Worm (Caenorhabditis elegans) whole organism, young adult: ENCODE measurements around the gene acd-3.

ENCODE experiments used
- B0035.1 ChIP-seq: sonication (generic microtip); optimal IDR thresholded peaks from 2 replicates; lab custom pipeline; 2016; ENCODE audit warnings: missing genetic modification characterization, mild to moderate bottlenecking, missing compliant biosample characterization, missing genotype, missing genetic modification reagents
- D2030.7 ChIP-seq: fragments of 200-800 bp; sonication (Bioruptor generic); IDR thresholded peaks from 2 replicates; pipeline ENCODE4 v1.3.6; 2022; ENCODE audit warnings: missing genetic modification reagents, missing genetic modification characterization, missing compliant biosample characterization
- F23B12.7 ChIP-seq: sonication (generic microtip); optimal IDR thresholded peaks from 2 replicates; lab custom pipeline; 2017; ENCODE audit warnings: missing genetic modification characterization, mild to moderate bottlenecking, missing compliant biosample characterization, antibody characterized with exemption, moderate library complexity; ENCODE audit not compliant: insufficient read depth
- F39B2.1 ChIP-seq: fragments of 200-800 bp; sonication (Bioruptor generic); IDR thresholded peaks from 2 replicates; pipeline ENCODE4 v1.3.6; 2022; ENCODE audit warnings: missing genetic modification reagents, missing genetic modification characterization, missing compliant biosample characterization
- F49E8.2 ChIP-seq: sonication (generic microtip); optimal IDR thresholded peaks from 3 replicates; lab custom pipeline; 2017; ENCODE audit warnings: missing genetic modification characterization, mild to moderate bottlenecking, missing compliant biosample characterization, antibody characterized with exemption, moderate library complexity; ENCODE audit not compliant: insufficient read depth
- F57A8.1 ChIP-seq: fragments of 200-800 bp; sonication (Bioruptor generic); optimal IDR thresholded peaks from 2 replicates; lab custom pipeline; 2018; ENCODE audit warnings: mild to moderate bottlenecking, missing genetic modification characterization, moderate library complexity, missing compliant biosample characterization
- Y53F4B.3 ChIP-seq: fragments of 200-800 bp; sonication (Bioruptor generic); IDR thresholded peaks from 2 replicates; pipeline ENCODE4 v1.3.6; 2022; ENCODE audit warnings: missing genetic modification reagents, missing genetic modification characterization, missing compliant biosample characterization
- Y56A3A.18 ChIP-seq: fragments of 200-800 bp; sonication (Bioruptor generic); IDR thresholded peaks from 2 replicates; pipeline ENCODE4 v1.3.6; 2022; ENCODE audit warnings: missing genetic modification reagents, missing genetic modification characterization, missing compliant biosample characterization
- Y79H2A.3 ChIP-seq: fragments of 200-800 bp; sonication (Bioruptor generic); conservative IDR thresholded peaks from 2 replicates; pipeline ENCODE4 v1.3.6; 2022; ENCODE audit warnings: missing genetic modification reagents, missing genetic modification characterization, missing compliant biosample characterization
- ZK185.1 ChIP-seq: sonication (generic microtip); optimal IDR thresholded peaks from 2 replicates; lab custom pipeline; 2016; ENCODE audit warnings: mild to moderate bottlenecking, missing genetic modification characterization, missing compliant biosample characterization; ENCODE audit not compliant: poor library complexity, severe bottlenecking
- ama-1 ChIP-seq, 3 experiments: fragments of 150-350 bp in 1 of 3; sonication (generic microtip) in 2 of 3; optimal IDR thresholded peaks; 2 replicates each; lab custom pipeline; 2014 to 2018; ENCODE audit warnings: missing biosample characterization in 2 of 3, missing genetic modification characterization in 2 of 3, missing genetic modification reagents in 2 of 3
- aptf-2 ChIP-seq: fragments of 200-800 bp; sonication (Bioruptor generic); conservative IDR thresholded peaks from 2 replicates; pipeline ENCODE4 v1.3.6; 2022; ENCODE audit warnings: missing genetic modification reagents, missing genetic modification characterization, missing compliant biosample characterization
- attf-3 ChIP-seq: fragments of 200-800 bp; sonication (Bioruptor generic); conservative IDR thresholded peaks from 2 replicates; pipeline ENCODE4 v1.3.6; 2022; ENCODE audit warnings: missing genetic modification reagents, missing genetic modification characterization, missing compliant biosample characterization
- attf-5 ChIP-seq: fragments of 200-800 bp; sonication (Bioruptor generic); optimal IDR thresholded peaks from 2 replicates; lab custom pipeline; 2018; ENCODE audit warnings: mild to moderate bottlenecking, missing genetic modification characterization, missing compliant biosample characterization
- ccch-3 ChIP-seq: fragments of 200-800 bp; sonication (Bioruptor generic); optimal IDR thresholded peaks from 2 replicates; lab custom pipeline; 2018; ENCODE audit warnings: mild to moderate bottlenecking, missing genetic modification characterization, missing compliant biosample characterization
- cebp-1 ChIP-seq, 2 experiments: fragments of 200-800 bp in 1 of 2; sonication (Bioruptor generic) in 1 of 2; sonication (generic microtip) in 1 of 2; IDR thresholded peaks in 1 of 2; optimal IDR thresholded peaks in 1 of 2; 2 replicates each; pipeline versions ENCODE4 v1.3.6 to Lab custom; 2017 to 2022; ENCODE audit warnings: missing compliant biosample characterization in 2 of 2, missing genetic modification characterization in 2 of 2, mild to moderate bottlenecking in 1 of 2, missing genetic modification reagents in 1 of 2, moderate library complexity in 1 of 2
- ceh-27 ChIP-seq: fragments of 200-800 bp; sonication (Bioruptor generic); optimal IDR thresholded peaks from 2 replicates; lab custom pipeline; 2018; ENCODE audit warnings: mild to moderate bottlenecking, missing genetic modification characterization, moderate library complexity, missing compliant biosample characterization
- ceh-40 ChIP-seq: fragments of 200-800 bp; sonication (Bioruptor generic); IDR thresholded peaks from 2 replicates; pipeline ENCODE4 v1.3.6; 2022; ENCODE audit warnings: missing genetic modification characterization, missing compliant biosample characterization
- ceh-91 ChIP-seq: fragments of 200-800 bp; sonication (Bioruptor generic); IDR thresholded peaks from 2 replicates; pipeline ENCODE4 v1.3.6; 2022; ENCODE audit warnings: missing genetic modification reagents, missing genetic modification characterization, missing compliant biosample characterization
- dpff-1 ChIP-seq: sonication (generic microtip); optimal IDR thresholded peaks from 2 replicates; lab custom pipeline; 2017; ENCODE audit warnings: mild to moderate bottlenecking, missing genetic modification characterization, missing compliant biosample characterization
- dpl-1 ChIP-seq: fragments of 150-350 bp; optimal IDR thresholded peaks from 2 replicates; lab custom pipeline; 2014; ENCODE audit warnings: missing biosample characterization, missing genetic modification reagents, missing genetic modification characterization
- egl-44 ChIP-seq: fragments of 200-800 bp; sonication (Bioruptor generic); IDR thresholded peaks from 2 replicates; pipeline ENCODE4 v1.3.6; 2022; ENCODE audit warnings: missing genetic modification reagents, missing genetic modification characterization, missing compliant biosample characterization
- gei-17 ChIP-seq: fragments of 200-800 bp; sonication (Bioruptor generic); optimal IDR thresholded peaks from 2 replicates; lab custom pipeline; 2018; ENCODE audit warnings: mild to moderate bottlenecking, missing genetic modification characterization, missing compliant biosample characterization
- him-1 ChIP-seq: sonication (generic microtip); optimal IDR thresholded peaks from 2 replicates; lab custom pipeline; 2016; ENCODE audit warnings: missing genotype, missing genetic modification reagents, missing genetic modification characterization, missing compliant biosample characterization
- lin-26 ChIP-seq: fragments of 200-800 bp; sonication (Bioruptor generic); IDR thresholded peaks from 2 replicates; pipeline ENCODE4 v1.3.6; 2022; ENCODE audit warnings: missing genetic modification reagents, missing genetic modification characterization, missing compliant biosample characterization
- lin-40 ChIP-seq: sonication (generic microtip); optimal IDR thresholded peaks from 2 replicates; lab custom pipeline; 2016; ENCODE audit warnings: missing genetic modification characterization, mild to moderate bottlenecking, missing compliant biosample characterization, missing genotype, missing genetic modification reagents
- mcd-1 ChIP-seq: fragments of 200-800 bp; sonication (Bioruptor generic); IDR thresholded peaks from 2 replicates; pipeline ENCODE4 v1.3.6; 2022; ENCODE audit warnings: missing genetic modification reagents, missing genetic modification characterization, missing compliant biosample characterization
- nfya-2 ChIP-seq: fragments of 200-800 bp; sonication (Bioruptor generic); IDR thresholded peaks from 2 replicates; pipeline ENCODE4 v1.3.6; 2022; ENCODE audit warnings: missing genetic modification reagents, missing genetic modification characterization, missing compliant biosample characterization
- nfyb-1 ChIP-seq: fragments of 200-800 bp; sonication (Bioruptor generic); IDR thresholded peaks from 2 replicates; pipeline ENCODE4 v1.3.6; 2022; ENCODE audit warnings: missing genetic modification reagents, missing genetic modification characterization, missing compliant biosample characterization
- nhr-120 ChIP-seq: fragments of 200-800 bp; sonication (Bioruptor generic); IDR thresholded peaks from 2 replicates; pipeline ENCODE4 v1.3.6; 2022; ENCODE audit warnings: missing genetic modification characterization, missing compliant biosample characterization
- nhr-80 ChIP-seq: sonication (generic microtip); optimal IDR thresholded peaks from 2 replicates; lab custom pipeline; 2016; ENCODE audit warnings: missing genetic modification characterization, missing compliant biosample characterization
- rcor-1 ChIP-seq: fragments of 200-800 bp; sonication (Bioruptor generic); IDR thresholded peaks from 2 replicates; pipeline ENCODE4 v1.3.6; 2022; ENCODE audit warnings: missing genetic modification reagents, missing genetic modification characterization, missing compliant biosample characterization
- rec-8 ChIP-seq, 2 experiments: sonication (generic microtip); optimal IDR thresholded peaks; 2 replicates each; lab custom pipeline; 2016; ENCODE audit warnings: mild to moderate bottlenecking in 2 of 2, missing genetic modification characterization in 2 of 2, missing genetic modification reagents in 2 of 2, missing genotype in 2 of 2, missing biosample characterization in 1 of 2, missing compliant biosample characterization in 1 of 2, moderate library complexity in 1 of 2
- sdz-38 ChIP-seq: sonication (generic microtip); optimal IDR thresholded peaks from 2 replicates; lab custom pipeline; 2016; ENCODE audit warnings: missing genotype, missing genetic modification characterization, missing compliant biosample characterization
- snpc-1.1 ChIP-seq: sonication (generic microtip); optimal IDR thresholded peaks from 2 replicates; lab custom pipeline; 2017; ENCODE audit warnings: missing genetic modification characterization, mild to moderate bottlenecking, missing compliant biosample characterization, antibody characterized with exemption, moderate library complexity, missing genotype, missing genetic modification reagents; ENCODE audit not compliant: insufficient read depth
- snpc-4 ChIP-seq, 5 experiments: fragments of 150-350 bp in 1 of 5; sonication (generic microtip) in 4 of 5; optimal IDR thresholded peaks; 2 replicates each; lab custom pipeline; 2014 to 2018; ENCODE audit warnings: missing genetic modification characterization in 5 of 5, missing biosample characterization in 3 of 5, antibody characterized with exemption in 2 of 5, mild to moderate bottlenecking in 2 of 5, missing compliant biosample characterization in 2 of 5, missing genotype in 2 of 5, moderate library complexity in 2 of 5, missing genetic modification reagents in 1 of 5
- tbx-9 ChIP-seq: sonication (generic microtip); optimal IDR thresholded peaks from 2 replicates; lab custom pipeline; 2016; ENCODE audit warnings: borderline replicate concordance, missing genetic modification characterization, inconsistent platforms, missing compliant biosample characterization
- xnd-1 ChIP-seq: sonication (generic microtip); optimal IDR thresholded peaks from 2 replicates; lab custom pipeline; 2016; ENCODE audit warnings: missing genotype, missing genetic modification reagents, missing genetic modification characterization, missing compliant biosample characterization
- zim-3 ChIP-seq: sonication (generic microtip); optimal IDR thresholded peaks from 2 replicates; lab custom pipeline; 2017; ENCODE audit warnings: mild to moderate bottlenecking, missing genetic modification characterization, moderate library complexity, missing compliant biosample characterization
- ztf-18 ChIP-seq: sonication (generic microtip); optimal IDR thresholded peaks from 2 replicates; lab custom pipeline; 2016; ENCODE audit warnings: missing genotype, mild to moderate bottlenecking, missing genetic modification characterization, missing compliant biosample characterization
- ztf-26 ChIP-seq: sonication (generic microtip); optimal IDR thresholded peaks from 2 replicates; lab custom pipeline; 2017; ENCODE audit warnings: missing genetic modification characterization, missing compliant biosample characterization

The acd-3 gene

DNA sequence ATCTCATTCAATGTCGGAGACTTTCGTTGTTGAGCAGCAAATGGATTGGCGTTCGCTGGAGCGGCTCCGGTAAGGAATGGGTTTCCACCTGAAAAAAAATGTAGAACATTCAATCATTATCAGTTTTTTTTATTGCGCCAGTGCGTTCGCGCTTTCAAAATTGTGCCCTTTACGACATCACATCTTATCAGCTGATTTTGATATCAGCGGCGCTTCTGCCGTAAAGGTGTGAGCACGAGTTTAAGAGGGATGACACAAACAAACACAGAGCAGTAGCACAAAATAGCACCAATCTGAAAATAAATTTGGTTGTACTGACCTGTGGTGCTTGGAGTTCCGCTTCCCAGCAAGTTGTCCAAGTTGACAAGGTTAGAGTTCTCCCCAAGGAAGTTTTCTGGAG lies 32.4 kb upstream of the acd-3 start (continued):
- TF ChIP-seq cebp-1 (GFP tag; IDR thresholded peaks at IDR 0.05; lab: Robert Waterston, UW) = no peak
- TF ChIP-seq cebp-1 (tag; optimal IDR thresholded peaks at IDR 0.05; lab: Kevin White, UChicago) = peak; percentile 32
- TF ChIP-seq snpc-1.1 (tag; lab: Kevin White, UChicago) = no peak
- no peak for TF ChIP-seq dpff-1
- TF ChIP-seq nfyb-1 = no peak

DNA sequence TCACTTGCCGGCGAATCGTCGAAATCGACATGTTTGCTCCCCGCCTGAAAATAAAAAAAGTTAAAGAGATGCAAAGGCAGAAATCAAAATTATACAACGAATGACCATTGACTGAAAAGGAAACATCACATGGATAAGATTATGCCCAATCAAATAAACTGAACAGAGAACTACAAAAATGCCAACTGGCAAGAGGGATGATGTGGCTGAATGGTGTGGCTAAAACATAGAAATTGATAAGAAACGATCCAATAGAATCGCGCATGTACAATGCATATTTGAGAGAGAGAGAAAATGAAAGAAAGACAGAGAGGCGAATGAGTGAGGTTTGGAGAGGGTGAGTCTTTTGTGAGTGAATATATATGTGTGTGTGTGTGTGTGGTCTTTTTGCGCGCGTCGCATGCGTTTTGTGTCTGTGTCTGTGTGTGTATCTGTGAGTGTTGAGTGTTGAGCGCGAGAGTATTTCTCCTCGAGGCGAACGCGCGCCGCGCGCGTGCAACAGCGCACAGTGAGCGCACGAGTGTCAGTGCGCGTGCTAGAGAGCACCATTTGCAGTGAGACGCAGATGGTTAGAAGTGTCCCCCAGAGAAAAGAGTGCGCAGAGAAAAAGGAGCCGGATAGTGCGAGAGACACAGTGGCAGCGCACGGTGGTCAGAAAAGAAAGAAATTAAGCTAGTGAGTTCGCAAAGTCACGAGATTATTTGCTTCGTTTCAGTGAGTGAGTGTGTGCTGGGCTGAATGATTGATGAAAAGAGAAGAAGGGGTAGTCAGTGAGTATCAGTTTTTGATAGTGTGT lies 30.4 kb upstream of the acd-3 start, which contains the start of gene epn-1:
Gene epn-1 (minus strand): TSS at position 51 of the 796 bp plus-strand sequence.
- TF ChIP-seq B0035.1 (tag; lab: Kevin White, UChicago) = peak; percentile 84
- peak; percentile 85 for TF ChIP-seq lin-26 (GFP tag; lab: Robert Waterston, UW)
- 0 out of 2 replicates have a peak, but pooled peaks have one; percentile 26 for TF ChIP-seq ceh-40
- no peak for TF ChIP-seq F57A8.1
- peak; percentile 99 for TF ChIP-seq nhr-80 (tag; lab: Kevin White, UChicago)
- peak; percentile 74 for TF ChIP-seq rcor-1
- peak; percentile 90 for TF ChIP-seq gei-17
- peak; percentile 97 for TF ChIP-seq ceh-27 (GFP tag; lab: Kevin White, UChicago)
- TF ChIP-seq ZK185.1 (tag; lab: Kevin White, UChicago) = peak; percentile 82
- 0 out of 2 replicates have a peak, but pooled peaks have one; percentile 40 for TF ChIP-seq nhr-120
- peak; percentile 35 for TF ChIP-seq aptf-2 (GFP tag; lab: Robert Waterston, UW)
- peak; percentile 73 for TF ChIP-seq cebp-1 (GFP tag; IDR thresholded peaks at IDR 0.05; lab: Robert Waterston, UW)
- TF ChIP-seq cebp-1 (tag; optimal IDR thresholded peaks at IDR 0.05; lab: Kevin White, UChicago) = peak; percentile 97
- TF ChIP-seq attf-5 (GFP tag; lab: Kevin White, UChicago) = peak; percentile 99
- no peak for TF ChIP-seq dpl-1 (GFP tag; lab: Kevin White, UChicago)
- TF ChIP-seq F23B12.7 (tag; lab: Kevin White, UChicago) = peak; percentile 34
- no peak for TF ChIP-seq F49E8.2 (tag; lab: Kevin White, UChicago)
- no peak for TF ChIP-seq ama-1 (optimal IDR thresholded peaks at IDR 0.05; lab: Kevin White, UChicago)
- no peak for TF ChIP-seq ama-1 (GFP tag; optimal IDR thresholded peaks at IDR 0.05; lab: Kevin White, UChicago)
- no peak for TF ChIP-seq attf-3 (GFP tag; lab: Robert Waterston, UW)
- no peak for TF ChIP-seq Y53F4B.3 (GFP tag; lab: Robert Waterston, UW)
- peak; percentile 81 for TF ChIP-seq ztf-18
- TF ChIP-seq ztf-26 (tag; lab: Kevin White, UChicago) = peak; percentile 97
- TF ChIP-seq ccch-3 (GFP tag; lab: Kevin White, UChicago) = no peak
- TF ChIP-seq sdz-38 (tag; lab: Kevin White, UChicago) = no peak
- TF ChIP-seq nfyb-1 = peak; percentile 96
- TF ChIP-seq lin-40 (tag; lab: Kevin White, UChicago) = peak; percentile 98
- TF ChIP-seq xnd-1 = no peak
- peak; percentile 2 for TF ChIP-seq him-1 (tag; lab: Kevin White, UChicago)
- TF ChIP-seq rec-8 (tag; optimal IDR thresholded peaks at IDR 0.05; lab: Kevin White, UChicago) = no peak
- TF ChIP-seq zim-3 (tag; lab: Kevin White, UChicago) = peak; percentile 76
- peak; percentile 95 for TF ChIP-seq egl-44 (GFP tag; lab: Robert Waterston, UW)
- peak; percentile 63 for TF ChIP-seq snpc-4 (GFP tag; optimal IDR thresholded peaks at IDR 0.05; lab: Kevin White, UChicago)
- TF ChIP-seq snpc-4 (tag; optimal IDR thresholded peaks at IDR 0.05; lab: Kevin White, UChicago) = peak in 3 of 4 experiments; percentile 80 to 89 (median 87)
- TF ChIP-seq F39B2.1 (GFP tag; lab: Robert Waterston, UW) = peak; percentile 77; the same call in 1 of the 2 replicates
- no peak for TF ChIP-seq D2030.7
- peak; percentile 88 for TF ChIP-seq mcd-1
- 0 out of 2 replicates have a peak, but pooled peaks have one; percentile 10 for TF ChIP-seq ceh-91
- peak; percentile 59; the same call in 1 of the 2 replicates for TF ChIP-seq Y79H2A.3
- peak; percentile 50; the same call in 1 of the 2 replicates for TF ChIP-seq Y56A3A.18
- no peak for TF ChIP-seq nfya-2 (GFP tag; lab: Robert Waterston, UW)
- no peak for TF ChIP-seq tbx-9 (tag; lab: Kevin White, UChicago)
